Fruit fly (Drosophila melanogaster) whole organism, embryonic: ENCODE results near the gene Crtc.

Source experiments
- Aef1 ChIP-seq: fragments of 200-800 bp; sonication (Bioruptor generic); IDR thresholded peaks from 3 replicates; pipeline ENCODE4 v1.3.6; 2022; ENCODE audit warnings: missing biosample characterization, missing genetic modification characterization
- Asciz ChIP-seq: fragments of 200-800 bp; sonication (Bioruptor generic); optimal IDR thresholded peaks from 2 replicates; lab custom pipeline; 2017; ENCODE audit warnings: missing biosample characterization, mild to moderate bottlenecking, missing genetic modification characterization, missing genetic modification reagents
- B-H1 ChIP-seq: fragments of 200-800 bp; sonication (Bioruptor generic); IDR thresholded peaks from 3 replicates; pipeline ENCODE4 v1.3.6; 2022; ENCODE audit warnings: missing biosample characterization, missing genetic modification characterization
- Blimp-1 ChIP-seq: fragments of 200-800 bp; sonication (Bioruptor generic); optimal IDR thresholded peaks from 3 replicates; lab custom pipeline; 2018; ENCODE audit warnings: missing biosample characterization, missing genetic modification characterization, mild to moderate bottlenecking, moderate library complexity, missing genetic modification reagents
- CG1024 ChIP-seq: fragments of 200-800 bp; sonication (Bioruptor generic); IDR thresholded peaks from 2 replicates; pipeline ENCODE4 v1.3.6; 2022; ENCODE audit warnings: missing biosample characterization, missing genetic modification characterization
- CG10267 ChIP-seq: fragments of 200-800 bp; sonication (Bioruptor generic); optimal IDR thresholded peaks from 2 replicates; lab custom pipeline; 2018; ENCODE audit warnings: missing biosample characterization, mild to moderate bottlenecking, missing genetic modification characterization, moderate library complexity
- CG10959 ChIP-seq: fragments of 200-800 bp; sonication (Bioruptor generic); IDR thresholded peaks from 2 replicates; pipeline ENCODE4 v1.3.6; 2022; ENCODE audit warnings: missing biosample characterization, missing genetic modification characterization
- CG11695 ChIP-seq: fragments of 200-800 bp; sonication (Bioruptor generic); IDR thresholded peaks from 3 replicates; pipeline ENCODE4 v1.3.6; 2022; ENCODE audit warnings: missing biosample characterization, missing genetic modification characterization
- CG12659 ChIP-seq: fragments of 200-800 bp; sonication (Bioruptor generic); optimal IDR thresholded peaks from 3 replicates; lab custom pipeline; 2017; ENCODE audit warnings: mild to moderate bottlenecking, missing biosample characterization, missing genetic modification reagents, missing genetic modification characterization
- CG14050 ChIP-seq: fragments of 200-800 bp; sonication (Bioruptor generic); IDR thresholded peaks from 3 replicates; pipeline ENCODE4 v1.3.6; 2022; ENCODE audit warnings: missing biosample characterization, missing genetic modification characterization
- CG14710 ChIP-seq: fragments of 200-800 bp; sonication (Bioruptor generic); optimal IDR thresholded peaks from 3 replicates; lab custom pipeline; 2019; ENCODE audit warnings: missing biosample characterization, mild to moderate bottlenecking, missing genetic modification characterization, moderate library complexity
- CG15073 ChIP-seq: fragments of 200-800 bp; sonication (Bioruptor generic); optimal IDR thresholded peaks from 2 replicates; lab custom pipeline; 2016; ENCODE audit warnings: missing biosample characterization, missing genetic modification characterization
- CG15514 ChIP-seq: fragments of 200-800 bp; sonication (Bioruptor generic); optimal IDR thresholded peaks from 3 replicates; lab custom pipeline; 2017; ENCODE audit warnings: missing biosample characterization, missing genetic modification characterization, mild to moderate bottlenecking, moderate library complexity, missing genetic modification reagents
- CG15601 ChIP-seq: fragments of 200-800 bp; sonication (Bioruptor generic); optimal IDR thresholded peaks from 3 replicates; lab custom pipeline; 2019; ENCODE audit warnings: missing biosample characterization, mild to moderate bottlenecking, missing genetic modification characterization, moderate library complexity
- CG17829 ChIP-seq: fragments of 200-800 bp; optimal IDR thresholded peaks from 2 replicates; lab custom pipeline; 2019; ENCODE audit warnings: missing biosample characterization, mild to moderate bottlenecking, missing genetic modification characterization, moderate library complexity
- CG2678 ChIP-seq: fragments of 200-800 bp; sonication (Bioruptor generic); optimal IDR thresholded peaks from 3 replicates; lab custom pipeline; 2019; ENCODE audit warnings: missing biosample characterization, mild to moderate bottlenecking, missing genetic modification characterization, moderate library complexity
- CG31365 ChIP-seq: fragments of 200-800 bp; sonication (Bioruptor generic); optimal IDR thresholded peaks from 2 replicates; lab custom pipeline; 2018; ENCODE audit warnings: missing biosample characterization, mild to moderate bottlenecking, missing genetic modification characterization
- CG32772 ChIP-seq: fragments of 200-800 bp; sonication (Bioruptor generic); IDR thresholded peaks from 2 replicates; pipeline ENCODE4 v1.3.6; 2022; ENCODE audit warnings: missing biosample characterization, missing genetic modification characterization
- CG3838 ChIP-seq: fragments of 200-800 bp; sonication (Bioruptor generic); optimal IDR thresholded peaks from 3 replicates; lab custom pipeline; 2016; ENCODE audit warnings: missing biosample characterization, missing genetic modification characterization
- CG4282 ChIP-seq: fragments of 200-800 bp; sonication (Bioruptor generic); optimal IDR thresholded peaks from 2 replicates; lab custom pipeline; 2016; ENCODE audit warnings: missing biosample characterization, missing genetic modification characterization
- CG4360 ChIP-seq: fragments of 200-800 bp; sonication (Bioruptor generic); IDR thresholded peaks from 2 replicates; pipeline ENCODE4 v1.3.6; 2022; ENCODE audit warnings: missing biosample characterization, missing genetic modification characterization
- CG4730 ChIP-seq: fragments of 200-800 bp; sonication (Bioruptor generic); IDR thresholded peaks from 2 replicates; pipeline ENCODE4 v1.3.6; 2022; ENCODE audit warnings: missing biosample characterization, missing genetic modification characterization
- CG5953 ChIP-seq: fragments of 200-800 bp; sonication (Bioruptor generic); IDR thresholded peaks from 2 replicates; pipeline ENCODE4 v1.3.6; 2022; ENCODE audit warnings: missing biosample characterization, missing genetic modification characterization
- CG6175 ChIP-seq: fragments of 200-800 bp; sonication (Bioruptor generic); IDR thresholded peaks from 3 replicates; pipeline ENCODE4 v1.3.6; 2022; ENCODE audit warnings: missing biosample characterization, missing genetic modification characterization
- CG6689 ChIP-seq: fragments of 200-800 bp; sonication (Bioruptor generic); IDR thresholded peaks from 2 replicates; pipeline ENCODE4 v1.3.6; 2022; ENCODE audit warnings: missing biosample characterization, missing genetic modification characterization
- CG8765 ChIP-seq: fragments of 200-800 bp; sonication (Bioruptor generic); IDR thresholded peaks from 2 replicates; pipeline ENCODE4 v1.3.6; 2022; ENCODE audit warnings: missing biosample characterization, missing genetic modification characterization
- CG8924 ChIP-seq: fragments of 200-800 bp; optimal IDR thresholded peaks from 3 replicates; lab custom pipeline; 2019; ENCODE audit warnings: missing biosample characterization, mild to moderate bottlenecking, missing genetic modification characterization, moderate library complexity
- CG9817 ChIP-seq: fragments of 200-800 bp; sonication (Bioruptor generic); optimal IDR thresholded peaks from 2 replicates; lab custom pipeline; 2018; ENCODE audit warnings: missing biosample characterization, mild to moderate bottlenecking, missing genetic modification characterization, moderate library complexity
- CG9876 ChIP-seq: fragments of 200-800 bp; sonication (Bioruptor generic); optimal IDR thresholded peaks from 2 replicates; lab custom pipeline; 2016; ENCODE audit warnings: missing biosample characterization, missing genetic modification characterization
- CHES-1-like ChIP-seq: fragments of 200-800 bp; sonication (Bioruptor generic); optimal IDR thresholded peaks from 2 replicates; lab custom pipeline; 2016; ENCODE audit warnings: missing biosample characterization, missing genetic modification characterization
- ERR ChIP-seq: fragments of 200-800 bp; sonication (Bioruptor generic); optimal IDR thresholded peaks from 2 replicates; lab custom pipeline; 2016; ENCODE audit warnings: missing biosample characterization, missing genetic modification characterization
- Fer2 ChIP-seq: fragments of 200-800 bp; sonication (Bioruptor generic); optimal IDR thresholded peaks from 2 replicates; lab custom pipeline; 2018; ENCODE audit warnings: missing biosample characterization, mild to moderate bottlenecking, missing genetic modification characterization, moderate library complexity
- Hr51 ChIP-seq, 2 experiments: fragments of 200-800 bp; sonication (Bioruptor generic); optimal IDR thresholded peaks; 2 replicates in 1 of 2; 3 replicates in 1 of 2; lab custom pipeline; 2016 to 2018; ENCODE audit warnings: missing biosample characterization in 2 of 2, missing genetic modification characterization in 2 of 2, mild to moderate bottlenecking in 1 of 2, moderate library complexity in 1 of 2
- Hr78 ChIP-seq, 2 experiments: fragments of 200-800 bp in 1 of 2; fragments of >200 bp in 1 of 2; sonication (Bioruptor generic) in 1 of 2; optimal IDR thresholded peaks; 2 replicates each; lab custom pipeline; 2017 to 2019; ENCODE audit warnings: missing biosample characterization in 2 of 2, missing genetic modification characterization in 2 of 2, mild to moderate bottlenecking in 1 of 2, moderate library complexity in 1 of 2
- Jarid2 ChIP-seq: fragments of 200-800 bp; sonication (Bioruptor generic); optimal IDR thresholded peaks from 3 replicates; lab custom pipeline; 2017; ENCODE audit warnings: mild to moderate bottlenecking, missing biosample characterization, missing genetic modification reagents, missing genetic modification characterization
- Lim3 ChIP-seq: fragments of 200-800 bp; sonication (Bioruptor generic); IDR thresholded peaks from 2 replicates; pipeline ENCODE4 v1.3.6; 2022; ENCODE audit warnings: missing biosample characterization, missing genetic modification characterization
- Lpt ChIP-seq: fragments of >200 bp; optimal IDR thresholded peaks from 2 replicates; lab custom pipeline; 2018; ENCODE audit warnings: missing biosample characterization, missing genetic modification characterization
- Mes4 ChIP-seq: fragments of 200-800 bp; sonication (Bioruptor generic); optimal IDR thresholded peaks from 2 replicates; lab custom pipeline; 2016; ENCODE audit warnings: missing biosample characterization, missing genetic modification characterization
- Opbp ChIP-seq: fragments of 200-800 bp; sonication (Bioruptor generic); IDR thresholded peaks from 3 replicates; pipeline ENCODE4 v1.3.6; 2022; ENCODE audit warnings: missing biosample characterization, missing genetic modification characterization; ENCODE audit not compliant: partially characterized antibody
- Pdp1 ChIP-seq, 2 experiments: fragments of 200-800 bp; sonication (Bioruptor generic); optimal IDR thresholded peaks; 3 replicates each; lab custom pipeline; 2016; ENCODE audit warnings: missing biosample characterization in 2 of 2, missing genetic modification characterization in 2 of 2, mild to moderate bottlenecking in 1 of 2, moderate library complexity in 1 of 2
- Ptx1 ChIP-seq: fragments of 200-800 bp; sonication (Bioruptor generic); IDR thresholded peaks from 2 replicates; pipeline ENCODE4 v1.3.6; 2022; ENCODE audit warnings: missing biosample characterization, missing genetic modification characterization
- az2 ChIP-seq: fragments of 200-800 bp; sonication (Bioruptor generic); optimal IDR thresholded peaks from 3 replicates; lab custom pipeline; 2016; ENCODE audit warnings: missing biosample characterization, missing genetic modification characterization
- caup ChIP-seq: fragments of 200-800 bp; sonication (Bioruptor generic); optimal IDR thresholded peaks from 3 replicates; lab custom pipeline; 2017; ENCODE audit warnings: missing biosample characterization, mild to moderate bottlenecking, missing genetic modification characterization, moderate library complexity; ENCODE audit not compliant: severe bottlenecking
- disco-r ChIP-seq: fragments of 200-800 bp; sonication (Bioruptor generic); optimal IDR thresholded peaks from 2 replicates; lab custom pipeline; 2016; ENCODE audit warnings: missing biosample characterization, missing genetic modification characterization
- eve ChIP-seq, 2 experiments: fragments of >200 bp; optimal IDR thresholded peaks; 2 replicates each; lab custom pipeline; 2017; ENCODE audit warnings: missing biosample characterization in 2 of 2, missing genetic modification characterization in 2 of 2
- exex ChIP-seq: fragments of 200-800 bp; sonication (Bioruptor generic); optimal IDR thresholded peaks from 4 replicates; lab custom pipeline; 2018; ENCODE audit warnings: missing biosample characterization, mild to moderate bottlenecking, missing genetic modification characterization, moderate library complexity
- fd96Cb ChIP-seq: fragments of 200-800 bp; sonication (Bioruptor generic); optimal IDR thresholded peaks from 2 replicates; lab custom pipeline; 2018; ENCODE audit warnings: missing biosample characterization, mild to moderate bottlenecking, missing genetic modification characterization, moderate library complexity
- gsb-n ChIP-seq: fragments of 200-800 bp; sonication (Bioruptor generic); optimal IDR thresholded peaks from 3 replicates; lab custom pipeline; 2018; ENCODE audit warnings: missing biosample characterization, mild to moderate bottlenecking, missing genetic modification characterization
- pfk ChIP-seq: fragments of 200-800 bp; sonication (Bioruptor generic); optimal IDR thresholded peaks from 2 replicates; lab custom pipeline; 2018; ENCODE audit warnings: missing biosample characterization, mild to moderate bottlenecking, missing genetic modification characterization, moderate library complexity
- sens ChIP-seq: fragments of 200-800 bp; sonication (Bioruptor generic); peaks from one replicate; lab custom pipeline; 2016; ENCODE audit warnings: missing biosample characterization, missing genetic modification characterization

Gene Crtc

DNA sequence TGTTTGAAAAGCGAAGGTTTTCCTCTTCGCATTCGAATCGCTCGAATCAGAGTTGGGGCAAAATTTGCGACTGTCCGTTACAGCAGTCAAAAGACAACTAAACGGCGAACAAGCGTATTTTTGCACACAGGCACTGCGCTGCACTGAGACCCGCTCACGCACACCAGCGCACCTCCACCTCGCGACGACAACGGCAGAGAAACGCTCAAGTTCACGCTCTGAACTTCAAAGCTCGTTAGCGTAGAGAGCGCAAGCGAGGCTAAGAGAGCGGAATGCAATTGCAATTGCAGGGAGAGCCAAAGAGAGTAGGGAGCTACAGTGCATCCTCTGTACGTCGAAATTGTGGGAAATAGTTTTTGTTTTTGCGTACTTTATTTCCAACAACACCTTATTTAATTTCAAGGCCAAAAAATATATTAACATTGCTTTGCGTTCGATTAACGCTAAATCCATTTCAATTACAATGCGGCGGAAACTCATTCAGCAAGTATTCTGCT lies 49.8 kb downstream of the Crtc start, which contains the start of gene Eip74EF (continued):
- TF ChIP-seq CG2678 (tag; lab: Kevin White, UChicago) (no peak), Hr51 (GFP tag; optimal IDR thresholded peaks at IDR 0.05; lab: Kevin White, UChicago) (peak in 1 of 2 experiments; percentile 13), disco-r (GFP tag; lab: Kevin White, UChicago) (no peak), CG15073 (GFP tag; lab: Kevin White, UChicago) (no peak), Asciz (GFP tag; lab: Kevin White, UChicago) (no peak), CG32772 (GFP tag; lab: Robert Waterston, UW) (no peak), CG9876 (GFP tag; lab: Kevin White, UChicago) (no peak), gsb-n (tag; lab: Kevin White, UChicago) (no peak), eve (GFP tag; optimal IDR thresholded peaks at IDR 0.05; lab: Kevin White, UChicago) (no peak), CG11695 (GFP tag; lab: Robert Waterston, UW) (0 out of 3 replicates have a peak, but pooled peaks have one; percentile 25), CG15514 (GFP tag; lab: Kevin White, UChicago) (no peak), Pdp1 (GFP tag; optimal IDR thresholded peaks at IDR 0.05; lab: Kevin White, UChicago) (no peak), CG4282 (GFP tag; lab: Kevin White, UChicago) (no peak), CG6689 (GFP tag; lab: Robert Waterston, UW) (no peak), ERR (GFP tag; lab: Kevin White, UChicago) (no peak), Opbp (GFP tag; lab: Robert Waterston, UW) (0 out of 3 replicates have a peak, but pooled peaks have one; percentile 43), CG10267 (no peak), Fer2 (tag; lab: Kevin White, UChicago) (no peak), CG17829 (no peak), CG9817 (no peak), B-H1 (GFP tag; lab: Robert Waterston, UW) (no peak; the same call in 2 of the 3 replicates), CG8765 (no peak), CG4360 (GFP tag; lab: Robert Waterston, UW) (0 out of 2 replicates have a peak, but pooled peaks have one; percentile 26), CG14710 (no peak), CG14050 (no peak), Lim3 (GFP tag; lab: Robert Waterston, UW) (no peak), CG3838 (GFP tag; lab: Kevin White, UChicago) (no peak), CG15601 (no peak), CG5953 (no peak), caup (GFP tag; lab: Kevin White, UChicago) (no peak), CG12659 (GFP tag; lab: Kevin White, UChicago) (no peak), CG4730 (GFP tag; lab: Robert Waterston, UW) (no peak), exex (tag; lab: Kevin White, UChicago) (no peak), CG31365 (tag; lab: Kevin White, UChicago) (no peak), Ptx1 (no peak), sens (GFP tag; lab: Kevin White, UChicago) (peak; percentile 79), CG6175 (GFP tag; lab: Robert Waterston, UW) (no peak), pfk (no peak), Lpt (GFP tag; lab: Kevin White, UChicago) (no peak), Blimp-1 (peak; percentile 18), Jarid2 (GFP tag; lab: Kevin White, UChicago) (peak; percentile 72), az2 (peak; percentile 18), CG1024 (GFP tag; lab: Robert Waterston, UW) (0 out of 2 replicates have a peak, but pooled peaks have one; percentile 2), Mes4 (GFP tag; lab: Kevin White, UChicago) (no peak), CG8924 (no peak), CHES-1-like (GFP tag; lab: Kevin White, UChicago) (no peak), Aef1 (no peak), Hr78 (GFP tag; optimal IDR thresholded peaks at IDR 0.05; lab: Kevin White, UChicago) (no peak), CG10959 (GFP tag; lab: Robert Waterston, UW) (no peak), fd96Cb (tag; lab: Kevin White, UChicago) (no peak)
